Worm (Caenorhabditis elegans): Measurements from ENCODE around the gene pms-2.

Gene pms-2

ce11 chrV:11532964-11533363 lies 37.4 kb downstream of the pms-2 start:
- 0 out of 2 replicates have a peak, but pooled peaks have one; percentile 17 for TF ChIP-seq lin-26 (GFP tag; IDR thresholded peaks at IDR 0.05)
- no peak for TF ChIP-seq gei-17 (GFP tag; optimal IDR thresholded peaks at IDR 0.05)
- peak; percentile 27 for TF ChIP-seq ceh-27 (GFP tag; optimal IDR thresholded peaks at IDR 0.05)
- 0 out of 2 replicates have a peak, but pooled peaks have one; percentile 75 for TF ChIP-seq nhr-120 (GFP tag; IDR thresholded peaks at IDR 0.05)
- TF ChIP-seq akir-1 (GFP tag; optimal IDR thresholded peaks at IDR 0.05) = peak; percentile 74
- TF ChIP-seq pbrm-1 (GFP tag; IDR thresholded peaks at IDR 0.05) = peak; percentile 49; the same call in 1 of the 2 replicates
- 0 out of 2 replicates have a peak, but pooled peaks have one; percentile 37 for TF ChIP-seq C06A6.2 (GFP tag; conservative IDR thresholded peaks at IDR 0.05)
- no peak for TF ChIP-seq ceh-79 (tag; optimal IDR thresholded peaks at IDR 0.05)
- no peak for TF ChIP-seq hlh-12 (tag; optimal IDR thresholded peaks at IDR 0.05)
- no peak for TF ChIP-seq cebp-1 (GFP tag; IDR thresholded peaks at IDR 0.05)
- TF ChIP-seq cebp-1 (tag; optimal IDR thresholded peaks at IDR 0.05) = peak; percentile 16
- 0 out of 2 replicates have a peak, but pooled peaks have one; percentile 33 for TF ChIP-seq ceh-58 (GFP tag; IDR thresholded peaks at IDR 0.05)
- peak; percentile 82 for TF ChIP-seq zfh-2 (GFP tag; conservative IDR thresholded peaks at IDR 0.05)
- no peak for TF ChIP-seq snpc-3.4 (tag; optimal IDR thresholded peaks at IDR 0.05)
- TF ChIP-seq ceh-91 (GFP tag; IDR thresholded peaks at IDR 0.05) = 0 out of 2 replicates have a peak, but pooled peaks have one; percentile 23
- TF ChIP-seq Y53G8AR.9 (GFP tag; conservative IDR thresholded peaks at IDR 0.05) = 0 out of 2 replicates have a peak, but pooled peaks have one; percentile 19

- TF ChIP-seq Y53G8AR.9 (GFP tag; conservative IDR thresholded peaks at IDR 0.05) (0 out of 2 replicates have a peak, but pooled peaks have one; percentile 2), C06A6.2 (GFP tag; conservative IDR thresholded peaks at IDR 0.05) (0 out of 2 replicates have a peak, but pooled peaks have one; percentile 7), ama-1 (optimal IDR thresholded peaks at IDR 0.05) (peak; percentile 52), ama-1 (GFP tag; optimal IDR thresholded peaks at IDR 0.05) (no peak), nhr-80 (tag; optimal IDR thresholded peaks at IDR 0.05) (peak; percentile 49), pbrm-1 (GFP tag; IDR thresholded peaks at IDR 0.05) (no peak), cebp-1 (GFP tag; IDR thresholded peaks at IDR 0.05) (no peak), cebp-1 (tag; optimal IDR thresholded peaks at IDR 0.05) (peak; percentile 22), attf-5 (GFP tag; optimal IDR thresholded peaks at IDR 0.05) (peak; percentile 23), ztf-22 (GFP tag; optimal IDR thresholded peaks at IDR 0.05) (no peak)
These were observed 37.9 kb downstream of the pms-2 start for ce11 chrV:11532535-11532853.

- peak; percentile 84 for TF ChIP-seq nhr-90 (tag; optimal IDR thresholded peaks at IDR 0.05)
- TF ChIP-seq rcor-1 (GFP tag; IDR thresholded peaks at IDR 0.05) = no peak
- TF ChIP-seq tlf-1 (GFP tag; optimal IDR thresholded peaks at IDR 0.05) = peak; percentile 42
- TF ChIP-seq ztf-3 (GFP tag; optimal IDR thresholded peaks at IDR 0.05) = peak; percentile 34
- TF ChIP-seq mel-28 (tag; optimal IDR thresholded peaks at IDR 0.05; ENCODE audit: borderline replicate concordance) = no peak
- TF ChIP-seq egl-44 (GFP tag; IDR thresholded peaks at IDR 0.05) = 0 out of 2 replicates have a peak, but pooled peaks have one; percentile 57
- no peak for TF ChIP-seq fkh-3 (tag; optimal IDR thresholded peaks at IDR 0.05)
- TF ChIP-seq nhr-120 (GFP tag; IDR thresholded peaks at IDR 0.05) = no peak
- peak; percentile 8 for TF ChIP-seq lin-54 (GFP tag; optimal IDR thresholded peaks at IDR 0.05)
- TF ChIP-seq Y53G8AR.9 (GFP tag; conservative IDR thresholded peaks at IDR 0.05) = 0 out of 2 replicates have a peak, but pooled peaks have one; percentile 10
- TF ChIP-seq repo-1 (tag; optimal IDR thresholded peaks at IDR 0.05) = peak; percentile 59
- TF ChIP-seq snpc-3.4 (tag; optimal IDR thresholded peaks at IDR 0.05) = no peak
- no peak; the same call in 1 of the 2 replicates for TF ChIP-seq egrh-3 (GFP tag; IDR thresholded peaks at IDR 0.05)
- TF ChIP-seq unc-62 (GFP tag; optimal IDR thresholded peaks at IDR 0.05) = peak; percentile 65
- peak; percentile 32 for TF ChIP-seq ceh-27 (GFP tag; optimal IDR thresholded peaks at IDR 0.05)
- no peak for TF ChIP-seq egl-18 (GFP tag; IDR thresholded peaks at IDR 0.05)
- TF ChIP-seq ets-4 (GFP tag; optimal IDR thresholded peaks at IDR 0.05) = peak; percentile 28
- TF ChIP-seq B0261.1 (tag; optimal IDR thresholded peaks at IDR 0.05) = no peak
- peak; percentile 76 for TF ChIP-seq K12H6.12 (tag; optimal IDR thresholded peaks at IDR 0.05)
- TF ChIP-seq somi-1 (GFP tag; optimal IDR thresholded peaks at IDR 0.05) = peak; percentile 88
- TF ChIP-seq nhr-179 (tag; optimal IDR thresholded peaks at IDR 0.05) = no peak
- peak; percentile 81 for TF ChIP-seq atf-7 (tag; optimal IDR thresholded peaks at IDR 0.05)
- peak; percentile 48 for TF ChIP-seq die-1 (tag; optimal IDR thresholded peaks at IDR 0.05)
- peak; percentile 64; the same call in 1 of the 2 replicates for TF ChIP-seq ztf-6 (GFP tag; IDR thresholded peaks at IDR 0.05)
- TF ChIP-seq ZK185.1 (tag; optimal IDR thresholded peaks at IDR 0.05; ENCODE audit: poor library complexity, severe bottlenecking) = peak; percentile 40
- TF ChIP-seq tbp1 (GFP tag; optimal IDR thresholded peaks at IDR 0.05) = peak; percentile 22
These were observed 38.4 kb downstream of the pms-2 start for ce11 chrV:11531831-11532534.
